Fruit fly (Drosophila melanogaster) whole organism, embryonic: Measurements from ENCODE around the gene CG3040.

Experiments used
- B-H2 ChIP-seq: fragments of 200-800 bp; sonication (Bioruptor generic); optimal IDR thresholded peaks from 2 replicates; lab custom pipeline; 2018; ENCODE audit warnings: missing biosample characterization, mild to moderate bottlenecking, missing genetic modification characterization
- CG10543 ChIP-seq: fragments of 200-800 bp; sonication (Bioruptor generic); optimal IDR thresholded peaks from 3 replicates; lab custom pipeline; 2017; ENCODE audit warnings: missing biosample characterization, mild to moderate bottlenecking, missing genetic modification characterization, moderate library complexity
- CG16815 ChIP-seq: fragments of 200-800 bp; sonication (Bioruptor generic); optimal IDR thresholded peaks from 3 replicates; lab custom pipeline; 2017; ENCODE audit warnings: missing biosample characterization, mild to moderate bottlenecking, missing genetic modification characterization
- CG17186 ChIP-seq: fragments of 200-800 bp; sonication (Bioruptor generic); optimal IDR thresholded peaks from 3 replicates; lab custom pipeline; 2017; ENCODE audit warnings: missing biosample characterization, missing genetic modification reagents, missing genetic modification characterization
- CG17361 ChIP-seq: fragments of 200-800 bp; sonication (Bioruptor generic); IDR thresholded peaks from 3 replicates; pipeline ENCODE4 v1.3.6; 2022; ENCODE audit warnings: missing biosample characterization, missing genetic modification characterization
- CG2202 ChIP-seq: fragments of 200-800 bp; sonication (Bioruptor generic); optimal IDR thresholded peaks from 2 replicates; lab custom pipeline; 2018; ENCODE audit warnings: missing biosample characterization, mild to moderate bottlenecking, missing genetic modification characterization
- CG30020 ChIP-seq: fragments of 200-800 bp; optimal IDR thresholded peaks from 2 replicates; lab custom pipeline; 2019; ENCODE audit warnings: missing biosample characterization, mild to moderate bottlenecking, missing genetic modification characterization, moderate library complexity
- CG42726 ChIP-seq: fragments of 200-800 bp; sonication (Bioruptor generic); IDR thresholded peaks from 2 replicates; pipeline ENCODE4 v1.3.6; 2022; ENCODE audit warnings: missing biosample characterization, missing genetic modification characterization; ENCODE audit not compliant: partially characterized antibody
- CG6254 ChIP-seq: fragments of 200-800 bp; sonication (Bioruptor generic); optimal IDR thresholded peaks from 3 replicates; lab custom pipeline; 2017; ENCODE audit warnings: mild to moderate bottlenecking, missing biosample characterization, missing genetic modification reagents, missing genetic modification characterization
- CG6654 ChIP-seq: fragments of 200-800 bp; sonication (Bioruptor generic); optimal IDR thresholded peaks from 2 replicates; lab custom pipeline; 2017; ENCODE audit warnings: missing biosample characterization, mild to moderate bottlenecking, missing genetic modification characterization
- CG7987 ChIP-seq: fragments of 200-800 bp; sonication (Bioruptor generic); optimal IDR thresholded peaks from 2 replicates; lab custom pipeline; 2018; ENCODE audit warnings: missing biosample characterization, mild to moderate bottlenecking, missing genetic modification characterization, moderate library complexity
- CG8290 ChIP-seq, 3 experiments: fragments of 200-800 bp; sonication (Bioruptor generic); optimal IDR thresholded peaks; 2 replicates each; lab custom pipeline; 2016 to 2019; ENCODE audit warnings: missing biosample characterization in 3 of 3, missing genetic modification characterization in 3 of 3, mild to moderate bottlenecking in 2 of 3, moderate library complexity in 1 of 3
- CG8388 ChIP-seq: fragments of 200-800 bp; sonication (Bioruptor generic); optimal IDR thresholded peaks from 2 replicates; lab custom pipeline; 2019; ENCODE audit warnings: missing biosample characterization, mild to moderate bottlenecking, missing genetic modification characterization, moderate library complexity
- Deaf1 ChIP-seq: fragments of 200-800 bp; optimal IDR thresholded peaks from 3 replicates; lab custom pipeline; 2019; ENCODE audit warnings: missing biosample characterization, mild to moderate bottlenecking, missing genetic modification characterization, moderate library complexity
- Doc2 ChIP-seq: fragments of 200-800 bp; sonication (Bioruptor generic); IDR thresholded peaks from 2 replicates; pipeline ENCODE4 v1.3.6; 2022; ENCODE audit warnings: missing biosample characterization, missing genetic modification characterization
- ERR ChIP-seq: fragments of 200-800 bp; sonication (Bioruptor generic); optimal IDR thresholded peaks from 2 replicates; lab custom pipeline; 2016; ENCODE audit warnings: missing biosample characterization, missing genetic modification characterization
- Fer1 ChIP-seq: fragments of 200-800 bp; sonication (Bioruptor generic); optimal IDR thresholded peaks from 2 replicates; lab custom pipeline; 2017; ENCODE audit warnings: missing biosample characterization, mild to moderate bottlenecking, missing genetic modification characterization
- GATAe ChIP-seq: fragments of 200-800 bp; sonication (Bioruptor generic); conservative IDR thresholded peaks from 2 replicates; pipeline ENCODE4 v1.3.6; 2022; ENCODE audit warnings: missing biosample characterization, missing genetic modification characterization
- Gsc ChIP-seq: fragments of 200-800 bp; sonication (Bioruptor generic); IDR thresholded peaks from 2 replicates; pipeline ENCODE4 v1.3.6; 2022; ENCODE audit warnings: missing biosample characterization, missing genetic modification characterization
- Hey ChIP-seq: fragments of 200-800 bp; sonication (Bioruptor generic); optimal IDR thresholded peaks from 3 replicates; lab custom pipeline; 2018; ENCODE audit warnings: missing biosample characterization, mild to moderate bottlenecking, missing genetic modification characterization
- Hr39 ChIP-seq: fragments of >200 bp; optimal IDR thresholded peaks from 2 replicates; lab custom pipeline; 2017
- Hr51 ChIP-seq, 2 experiments: fragments of 200-800 bp; sonication (Bioruptor generic); optimal IDR thresholded peaks; 2 replicates in 1 of 2; 3 replicates in 1 of 2; lab custom pipeline; 2016 to 2018; ENCODE audit warnings: missing biosample characterization in 2 of 2, missing genetic modification characterization in 2 of 2, mild to moderate bottlenecking in 1 of 2, moderate library complexity in 1 of 2
- Med ChIP-seq: fragments of 200-800 bp; sonication (Bioruptor generic); peaks from one replicate; lab custom pipeline; 2016; ENCODE audit warnings: missing biosample characterization, missing genetic modification characterization, mild to moderate bottlenecking, inconsistent platforms, moderate library complexity
- Mrtf ChIP-seq: fragments of 200-800 bp; sonication (Bioruptor generic); IDR thresholded peaks from 3 replicates; pipeline ENCODE4 v1.3.6; 2022; ENCODE audit warnings: missing biosample characterization, missing genetic modification characterization
- Stat92E ChIP-seq, 3 experiments: fragments of >200 bp in 2 of 3; fragments of 200-800 bp in 1 of 3; sonication (Bioruptor generic) in 1 of 3; optimal IDR thresholded peaks; 2 replicates each; lab custom pipeline; 2017 to 2019; ENCODE audit warnings: missing biosample characterization in 3 of 3, missing genetic modification characterization in 3 of 3, mild to moderate bottlenecking in 1 of 3, moderate library complexity in 1 of 3
- Trl ChIP-seq, 3 experiments: fragments of >200 bp in 2 of 3; fragments of 200-800 bp in 1 of 3; sonication (Bioruptor generic) in 1 of 3; optimal IDR thresholded peaks; 2 replicates in 1 of 3; 3 replicates in 2 of 3; lab custom pipeline; 2016 to 2017; ENCODE audit warnings: missing biosample characterization in 1 of 3, missing genetic modification characterization in 1 of 3
- Vsx1 ChIP-seq: fragments of 200-800 bp; sonication (Bioruptor generic); optimal IDR thresholded peaks from 2 replicates; lab custom pipeline; 2017; ENCODE audit warnings: missing biosample characterization, mild to moderate bottlenecking, missing genetic modification characterization, missing genetic modification reagents
- ab ChIP-seq: fragments of 200-800 bp; sonication (Bioruptor generic); optimal IDR thresholded peaks from 2 replicates; lab custom pipeline; 2016; ENCODE audit warnings: missing biosample characterization, missing genetic modification characterization
- cato ChIP-seq: fragments of 200-800 bp; sonication (Bioruptor generic); optimal IDR thresholded peaks from 2 replicates; lab custom pipeline; 2016; ENCODE audit warnings: missing biosample characterization, missing genetic modification characterization, borderline replicate concordance
- crp ChIP-seq, 2 experiments: fragments of 200-800 bp; sonication (Bioruptor generic); optimal IDR thresholded peaks; 2 replicates in 1 of 2; 3 replicates in 1 of 2; lab custom pipeline; 2017; ENCODE audit warnings: missing biosample characterization in 2 of 2, missing genetic modification characterization in 2 of 2, mild to moderate bottlenecking in 1 of 2, moderate library complexity in 1 of 2
- dimm ChIP-seq: fragments of 200-800 bp; sonication (Bioruptor generic); IDR thresholded peaks from 2 replicates; pipeline ENCODE4 v1.3.6; 2022; ENCODE audit warnings: missing biosample characterization, missing genetic modification characterization
- ftz-f1 ChIP-seq: fragments of 200-800 bp; sonication (Bioruptor generic); optimal IDR thresholded peaks from 2 replicates; lab custom pipeline; 2016; ENCODE audit warnings: missing biosample characterization, missing genetic modification characterization
- grn ChIP-seq: fragments of 200-800 bp; sonication (Bioruptor generic); optimal IDR thresholded peaks from 3 replicates; lab custom pipeline; 2017; ENCODE audit warnings: missing biosample characterization, missing genetic modification characterization
- gro ChIP-seq: fragments of 200-800 bp; sonication (Bioruptor generic); optimal IDR thresholded peaks from 2 replicates; lab custom pipeline; 2016; ENCODE audit warnings: missing biosample characterization, missing genetic modification characterization
- hb ChIP-seq: fragments of 200-800 bp; sonication (Bioruptor generic); IDR thresholded peaks from 3 replicates; pipeline ENCODE4 v1.3.6; 2022; ENCODE audit warnings: missing biosample characterization, missing genetic modification characterization; ENCODE audit not compliant: partially characterized antibody
- knrl ChIP-seq: fragments of 200-800 bp; sonication (Bioruptor generic); IDR thresholded peaks from 3 replicates; pipeline ENCODE4 v1.3.6; 2022; ENCODE audit warnings: missing biosample characterization, missing genetic modification characterization; ENCODE audit not compliant: partially characterized antibody
- pfk ChIP-seq: fragments of 200-800 bp; sonication (Bioruptor generic); optimal IDR thresholded peaks from 2 replicates; lab custom pipeline; 2018; ENCODE audit warnings: missing biosample characterization, mild to moderate bottlenecking, missing genetic modification characterization, moderate library complexity
- phol ChIP-seq: fragments of 200-800 bp; sonication (Bioruptor generic); optimal IDR thresholded peaks from 3 replicates; lab custom pipeline; 2018; ENCODE audit warnings: missing biosample characterization, mild to moderate bottlenecking, missing genetic modification characterization, moderate library complexity
- slbo ChIP-seq: fragments of 200-800 bp; sonication (Bioruptor generic); IDR thresholded peaks from 2 replicates; pipeline ENCODE4 v1.3.6; 2022; ENCODE audit warnings: missing biosample characterization, missing genetic modification characterization
- sug ChIP-seq: fragments of 200-800 bp; optimal IDR thresholded peaks from 2 replicates; lab custom pipeline; 2019; ENCODE audit warnings: missing biosample characterization, mild to moderate bottlenecking, missing genetic modification characterization, moderate library complexity
- tio ChIP-seq: fragments of 200-800 bp; sonication (Bioruptor generic); optimal IDR thresholded peaks from 2 replicates; lab custom pipeline; 2017; ENCODE audit warnings: missing biosample characterization, missing genetic modification characterization, inconsistent platforms
- twi ChIP-seq: fragments of 200-800 bp; optimal IDR thresholded peaks from 2 replicates; lab custom pipeline; 2019; ENCODE audit warnings: missing biosample characterization, mild to moderate bottlenecking, missing genetic modification characterization, moderate library complexity
- wor ChIP-seq: fragments of 200-800 bp; sonication (Bioruptor generic); IDR thresholded peaks from 2 replicates; pipeline ENCODE4 v1.3.6; 2022; ENCODE audit warnings: missing biosample characterization, missing genetic modification characterization
- yki ChIP-seq: fragments of >200 bp; optimal IDR thresholded peaks from 3 replicates; lab custom pipeline; 2018
- zen ChIP-seq: fragments of 200-800 bp; sonication (Bioruptor generic); optimal IDR thresholded peaks from 3 replicates; lab custom pipeline; 2018; ENCODE audit warnings: missing biosample characterization, mild to moderate bottlenecking, missing genetic modification characterization, moderate library complexity

The CG3040 gene

DNA sequence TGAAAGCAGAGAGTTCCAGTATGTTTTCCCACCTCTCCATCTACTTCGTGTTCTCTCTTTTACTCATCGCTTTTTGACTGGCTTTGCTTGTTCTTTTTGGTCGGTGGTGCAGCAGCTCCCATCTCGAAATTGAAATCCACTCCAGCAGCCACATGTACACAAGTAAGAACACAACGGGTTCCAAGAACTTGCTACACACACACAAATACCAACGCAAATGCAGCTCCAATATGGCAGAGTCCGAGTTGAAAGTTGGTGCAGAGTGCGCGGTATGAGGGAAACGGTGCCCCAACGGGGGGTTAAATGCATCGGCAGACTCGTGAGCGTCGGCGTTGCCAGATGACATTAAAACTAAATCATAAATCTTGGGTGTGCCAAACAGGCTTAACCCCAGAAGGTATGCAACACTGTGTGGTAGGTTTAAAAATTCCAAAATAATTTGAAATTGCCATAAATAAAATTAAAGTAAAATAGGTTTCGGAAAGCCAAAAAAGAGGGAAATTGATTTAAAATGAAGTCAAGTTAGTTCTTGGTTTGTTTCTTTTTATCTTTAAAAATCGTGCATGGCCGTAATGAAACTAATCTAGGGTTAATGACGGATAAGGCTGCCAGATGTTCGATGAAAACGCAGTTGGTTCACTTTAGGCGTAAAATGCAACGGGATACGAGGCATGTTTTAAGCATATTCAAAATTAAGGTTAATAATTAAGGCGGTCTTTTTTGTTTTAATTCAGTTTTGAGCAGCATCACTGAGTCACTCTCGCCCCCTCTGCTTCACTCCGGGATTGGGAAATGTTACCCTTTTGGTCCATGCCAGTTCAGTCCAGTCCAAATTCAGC, 24.7 kb upstream of the CG3040 start (continued):
- no peak for TF ChIP-seq CG7987 (GFP tag; lab: Kevin White, UChicago)
- peak; percentile 33 for TF ChIP-seq CG6254 (GFP tag; lab: Kevin White, UChicago)
- no peak for TF ChIP-seq CG6654 (GFP tag; lab: Kevin White, UChicago)
- TF ChIP-seq ERR (GFP tag; lab: Kevin White, UChicago), result no peak
- TF ChIP-seq slbo (GFP tag; lab: Robert Waterston, UW), result no peak
- peak; percentile 14 for TF ChIP-seq CG8388 (GFP tag; lab: Kevin White, UChicago)
- no peak for TF ChIP-seq Hr39 (lab: Kevin White, UChicago)
- TF ChIP-seq phol, result peak; percentile 61

DNA sequence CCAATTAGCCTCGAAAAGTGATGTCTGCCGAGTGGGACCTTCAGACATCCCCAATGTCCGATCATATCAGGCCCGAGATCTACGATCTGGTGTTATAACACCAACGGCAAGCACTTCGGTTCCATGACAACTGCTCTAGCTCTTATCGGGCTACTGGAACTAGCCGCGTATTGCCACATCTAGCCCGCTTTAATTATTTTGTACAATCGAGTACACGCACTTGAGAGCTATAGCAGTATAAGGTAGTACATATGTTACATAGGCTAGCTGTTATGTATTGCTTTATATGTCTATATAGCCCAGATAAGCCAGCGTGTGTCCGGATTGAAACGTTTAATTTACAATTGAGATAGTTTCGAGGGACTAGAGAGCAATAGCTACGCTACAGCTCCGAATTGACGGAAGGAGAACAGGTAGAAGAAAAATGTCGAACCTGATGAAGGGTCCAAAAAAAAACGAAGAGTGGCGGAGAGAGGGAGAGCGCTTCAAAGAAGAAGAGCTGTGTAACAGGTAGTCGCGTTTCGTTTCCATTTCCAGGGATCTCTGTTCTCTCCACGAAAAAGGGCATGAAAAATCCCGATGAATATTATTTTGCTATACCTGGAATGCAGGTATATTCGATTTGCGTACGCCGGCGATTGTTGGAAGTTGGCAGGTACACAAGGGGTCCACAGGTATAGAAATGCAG, 23.9 kb upstream of the CG3040 start:
- peak; percentile 48 for TF ChIP-seq ftz-f1 (GFP tag; lab: Kevin White, UChicago)
- TF ChIP-seq Gsc, result no peak
- TF ChIP-seq Mrtf (GFP tag; lab: Robert Waterston, UW), result no peak
- TF ChIP-seq GATAe, result no peak
- TF ChIP-seq hb (GFP tag; lab: Robert Waterston, UW), result no peak
- peak; percentile 44 for TF ChIP-seq CG10543 (GFP tag; lab: Kevin White, UChicago)
- TF ChIP-seq grn, result peak; percentile 99
- TF ChIP-seq CG30020 (tag; lab: Kevin White, UChicago), result no peak
- TF ChIP-seq cato (GFP tag; lab: Kevin White, UChicago), result no peak
- no peak for TF ChIP-seq CG17186 (GFP tag; lab: Kevin White, UChicago)
- TF ChIP-seq B-H2 (GFP tag; lab: Kevin White, UChicago), result peak; percentile 10
- peak; percentile 75 for TF ChIP-seq pfk (GFP tag; lab: Kevin White, UChicago)
- no peak for TF ChIP-seq dimm (GFP tag; lab: Robert Waterston, UW)
- TF ChIP-seq tio (GFP tag; lab: Kevin White, UChicago), result no peak
- peak; percentile 53 to 59 for TF ChIP-seq Trl (optimal IDR thresholded peaks at IDR 0.05; lab: Kevin White, UChicago)
- no peak for TF ChIP-seq Trl (GFP tag; optimal IDR thresholded peaks at IDR 0.05; lab: Kevin White, UChicago)
- TF ChIP-seq CG2202 (tag; lab: Kevin White, UChicago), result no peak
- peak; percentile 7 for TF ChIP-seq yki
- TF ChIP-seq Hey, result peak; percentile 37
- no peak for TF ChIP-seq zen (tag; lab: Kevin White, UChicago)
- no peak for TF ChIP-seq crp (GFP tag; optimal IDR thresholded peaks at IDR 0.05; lab: Kevin White, UChicago)
- peak; percentile 0 for TF ChIP-seq gro (GFP tag; lab: Kevin White, UChicago)
- TF ChIP-seq Deaf1 (tag; lab: Kevin White, UChicago), result peak; percentile 70
- no peak for TF ChIP-seq knrl
- TF ChIP-seq CG17361 (GFP tag; lab: Robert Waterston, UW), result no peak
- peak; percentile 19 for TF ChIP-seq twi (tag; lab: Kevin White, UChicago)
- TF ChIP-seq Doc2 (GFP tag; lab: Robert Waterston, UW), result no peak
- TF ChIP-seq CG8290 (GFP tag; optimal IDR thresholded peaks at IDR 0.05; lab: Kevin White, UChicago), result peak; percentile 4
- peak in 1 of 2 experiments; percentile 44 for TF ChIP-seq CG8290 (tag; optimal IDR thresholded peaks at IDR 0.05; lab: Kevin White, UChicago)
- TF ChIP-seq Vsx1 (GFP tag; lab: Kevin White, UChicago), result peak; percentile 57
- TF ChIP-seq Fer1, result no peak
- no peak for TF ChIP-seq Hr51 (GFP tag; optimal IDR thresholded peaks at IDR 0.05; lab: Kevin White, UChicago)
- TF ChIP-seq Stat92E (GFP tag; optimal IDR thresholded peaks at IDR 0.05; lab: Kevin White, UChicago), result no peak
- TF ChIP-seq sug (tag; lab: Kevin White, UChicago), result peak; percentile 88
- no peak for TF ChIP-seq wor
- TF ChIP-seq CG42726 (GFP tag; lab: Robert Waterston, UW), result no peak
- TF ChIP-seq ab (GFP tag; lab: Kevin White, UChicago), result no peak
- no peak for TF ChIP-seq CG16815 (GFP tag; lab: Kevin White, UChicago)
- TF ChIP-seq Med, result peak; percentile 51
